Worm (Caenorhabditis elegans): ENCODE measurements around the gene C48D5.3.

- no peak for TF ChIP-seq nhr-237 (tag; optimal IDR thresholded peaks at IDR 0.05)
- no peak for TF ChIP-seq pha-4 (tag; optimal IDR thresholded peaks at IDR 0.05)
- no peak for TF ChIP-seq blmp-1 (tag; optimal IDR thresholded peaks at IDR 0.05)
- TF ChIP-seq unc-39 (tag; optimal IDR thresholded peaks at IDR 0.05): no peak
- TF ChIP-seq ceh-83 (GFP tag; optimal IDR thresholded peaks at IDR 0.05): no peak
- TF ChIP-seq lsy-2 (tag; optimal IDR thresholded peaks at IDR 0.05): no peak
- TF ChIP-seq mep-1 (tag; optimal IDR thresholded peaks at IDR 0.05): no peak
Measured at ce11 chrIII:3590365-3590764, 8.8 kb upstream of the C48D5.3 start, which contains the start of gene ptp-1.
